Fruit fly (Drosophila melanogaster): ENCODE results near the gene Dph4.
A peak's percentile ranks its signal among the peaks of the same experiment; 100 is the strongest.

The Dph4 gene

DNA sequence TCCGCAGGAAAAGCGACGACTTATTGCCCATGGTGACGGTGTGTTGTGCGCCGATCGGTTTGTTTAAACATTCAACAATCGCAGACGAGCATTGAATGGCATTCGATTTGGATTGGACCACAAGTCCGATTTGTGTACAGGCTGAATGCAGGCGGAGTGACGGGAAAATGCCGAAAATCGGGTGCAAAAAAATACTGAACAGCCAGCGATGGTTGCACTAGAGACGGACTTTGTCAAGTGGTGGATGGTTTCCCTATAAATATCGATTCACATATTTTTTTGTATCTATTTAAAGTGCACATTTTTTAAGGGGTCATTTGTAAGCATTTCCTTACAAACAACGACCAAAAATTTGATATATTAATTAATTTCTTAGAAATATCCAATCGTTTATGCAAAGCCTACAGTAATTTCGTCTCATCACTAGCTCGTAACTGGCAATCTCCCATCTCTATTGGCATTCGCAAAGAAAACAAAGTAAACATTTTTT, 30.8 kb upstream of the Dph4 start, which contains the start of the genes elm and MED27 (continued):
- TF ChIP-seq CG15073 (GFP tag; optimal IDR thresholded peaks at IDR 0.05): peak; percentile 64
- TF ChIP-seq vvl (GFP tag; IDR thresholded peaks at IDR 0.05): peak; percentile 94
- TF ChIP-seq CoRest (tag; optimal IDR thresholded peaks at IDR 0.05): peak; percentile 95
- peak; percentile 96 for TF ChIP-seq CG3847 (GFP tag; IDR thresholded peaks at IDR 0.05)
- peak; percentile 93 for TF ChIP-seq Hmr (GFP tag; optimal IDR thresholded peaks at IDR 0.05)
- TF ChIP-seq CG11247 (GFP tag; IDR thresholded peaks at IDR 0.05): peak; percentile 91
- TF ChIP-seq amos (GFP tag; IDR thresholded peaks at IDR 0.05; ENCODE audit: partially characterized antibody): peak; percentile 91
- TF ChIP-seq grn (GFP tag; optimal IDR thresholded peaks at IDR 0.05): peak; percentile 25
- peak; percentile 95 for TF ChIP-seq ind (GFP tag; optimal IDR thresholded peaks at IDR 0.05)
- TF ChIP-seq chm (GFP tag; IDR thresholded peaks at IDR 0.05): peak; percentile 74; the same call in 1 of the 2 replicates
- peak; percentile 83 for TF ChIP-seq ap (GFP tag; IDR thresholded peaks at IDR 0.05)
- TF ChIP-seq pita (GFP tag; optimal IDR thresholded peaks at IDR 0.05): no peak
- TF ChIP-seq CG4404 (GFP tag; IDR thresholded peaks at IDR 0.05): peak; percentile 97
- TF ChIP-seq CG15514 (GFP tag; optimal IDR thresholded peaks at IDR 0.05): peak; percentile 89
- TF ChIP-seq en (GFP tag; optimal IDR thresholded peaks at IDR 0.05): peak; percentile 74
- TF ChIP-seq Blimp-1 (GFP tag; optimal IDR thresholded peaks at IDR 0.05): peak; percentile 86
- TF ChIP-seq CG7271 (tag; optimal IDR thresholded peaks at IDR 0.05): peak; percentile 83
- TF ChIP-seq Dip3 (GFP tag; optimal IDR thresholded peaks at IDR 0.05): peak; percentile 92
- peak; percentile 88 for TF ChIP-seq HLH4C (GFP tag; IDR thresholded peaks at IDR 0.05; ENCODE audit: partially characterized antibody)
- TF ChIP-seq Atf3 (GFP tag; optimal IDR thresholded peaks at IDR 0.05): peak; percentile 87
- TF ChIP-seq CG31441 (GFP tag; IDR thresholded peaks at IDR 0.05): peak; percentile 90
- peak; percentile 87 for TF ChIP-seq CG10267 (tag; optimal IDR thresholded peaks at IDR 0.05)
- peak; percentile 77 for TF ChIP-seq Sox100B (GFP tag; optimal IDR thresholded peaks at IDR 0.05)
- peak; percentile 95 for TF ChIP-seq CG14441 (GFP tag; IDR thresholded peaks at IDR 0.05)
- peak; percentile 98 for TF ChIP-seq Scr (GFP tag; IDR thresholded peaks at IDR 0.05; ENCODE audit: partially characterized antibody)
- no peak for TF ChIP-seq Hr78 (GFP tag; optimal IDR thresholded peaks at IDR 0.05)
- TF ChIP-seq ttk (GFP tag; IDR thresholded peaks at IDR 0.05): peak; percentile 89
- TF ChIP-seq shn (GFP tag; optimal IDR thresholded peaks at IDR 0.05): peak; percentile 90
- peak; percentile 88 for TF ChIP-seq CG10462 (GFP tag; optimal IDR thresholded peaks at IDR 0.05)
- peak; percentile 56 for TF ChIP-seq Hey (tag; optimal IDR thresholded peaks at IDR 0.05)
- TF ChIP-seq repo (GFP tag; optimal IDR thresholded peaks at IDR 0.05): peak; percentile 62
- TF ChIP-seq pan (optimal IDR thresholded peaks at IDR 0.05): no peak
- TF ChIP-seq pan (GFP tag; optimal IDR thresholded peaks at IDR 0.05 in 1 of 2, IDR thresholded peaks at IDR 0.05 in 1 of 2): peak in 1 of 2 experiments; percentile 89
- TF ChIP-seq CG13775 (GFP tag; optimal IDR thresholded peaks at IDR 0.05): peak; percentile 96
- peak; percentile 71; the same call in 1 of the 2 replicates for TF ChIP-seq CG5953 (GFP tag; IDR thresholded peaks at IDR 0.05)
- TF ChIP-seq CkIIα-i1 (GFP tag; IDR thresholded peaks at IDR 0.05): no peak; the same call in 1 of the 2 replicates
- TF ChIP-seq CG5180 (GFP tag; optimal IDR thresholded peaks at IDR 0.05): no peak
- peak; percentile 94 for TF ChIP-seq tgo (GFP tag; IDR thresholded peaks at IDR 0.05)
- TF ChIP-seq CG6175 (GFP tag; IDR thresholded peaks at IDR 0.05): peak; percentile 77; the same call in 2 of the 3 replicates
- TF ChIP-seq odd (GFP tag; optimal IDR thresholded peaks at IDR 0.05): peak; percentile 49
- peak; percentile 80 for TF ChIP-seq psq (GFP tag; optimal IDR thresholded peaks at IDR 0.05)
- peak; percentile 93 for TF ChIP-seq CG2678 (tag; optimal IDR thresholded peaks at IDR 0.05)
- TF ChIP-seq Gsc (GFP tag; IDR thresholded peaks at IDR 0.05): peak; percentile 82
- TF ChIP-seq danr (GFP tag; IDR thresholded peaks at IDR 0.05): peak; percentile 92
- TF ChIP-seq CG17328 (GFP tag; IDR thresholded peaks at IDR 0.05): peak; percentile 82
- peak; percentile 78 for TF ChIP-seq CG3065 (GFP tag; optimal IDR thresholded peaks at IDR 0.05)
- TF ChIP-seq CrebB (tag; optimal IDR thresholded peaks at IDR 0.05): peak; percentile 59
- TF ChIP-seq CG8359 (GFP tag; optimal IDR thresholded peaks at IDR 0.05; ENCODE audit: borderline replicate concordance): peak; percentile 69
- peak; percentile 73; the same call in 1 of the 2 replicates for TF ChIP-seq sens-2 (GFP tag; IDR thresholded peaks at IDR 0.05)
- TF ChIP-seq scrt (GFP tag; optimal IDR thresholded peaks at IDR 0.05): peak; percentile 72
